Worm (Caenorhabditis elegans): ENCODE measurements around the gene C06E1.1.

C06E1.1 gene

ce11 chrIII:8605532-8605931, at the start of gene C06E1.1:
TSS of gene C06E1.1 (plus strand) at chrIII:8605832.
- TF ChIP-seq dve-1 (tag; optimal IDR thresholded peaks at IDR 0.05) (no peak), C38D4.7 (GFP tag; optimal IDR thresholded peaks at IDR 0.05) (no peak), elt-2 (tag; optimal IDR thresholded peaks at IDR 0.05) (no peak), nhr-11 (tag; optimal IDR thresholded peaks at IDR 0.05) (no peak), ceh-34 (tag; optimal IDR thresholded peaks at IDR 0.05) (no peak), ceh-31 (tag; optimal IDR thresholded peaks at IDR 0.05) (no peak), odd-2 (tag; optimal IDR thresholded peaks at IDR 0.05) (no peak), syd-9 (tag; optimal IDR thresholded peaks at IDR 0.05) (no peak), lim-6 (tag; optimal IDR thresholded peaks at IDR 0.05) (no peak), ref-2 (tag; optimal IDR thresholded peaks at IDR 0.05) (no peak), unc-3 (GFP tag; conservative IDR thresholded peaks at IDR 0.05) (no peak), unc-3 (tag; optimal IDR thresholded peaks at IDR 0.05) (no peak), ceh-48 (tag; optimal IDR thresholded peaks at IDR 0.05) (no peak), ceh-18 (tag; optimal IDR thresholded peaks at IDR 0.05) (no peak), gmeb-2 (tag; optimal IDR thresholded peaks at IDR 0.05) (no peak), C08G9.2 (tag; optimal IDR thresholded peaks at IDR 0.05) (no peak), hlh-30 (tag; optimal IDR thresholded peaks at IDR 0.05; ENCODE audit: insufficient read depth) (no peak), F13H6.1 (tag; optimal IDR thresholded peaks at IDR 0.05) (no peak), unc-86 (tag; optimal IDR thresholded peaks at IDR 0.05) (no peak), pha-2 (tag; optimal IDR thresholded peaks at IDR 0.05) (no peak)

DNA sequence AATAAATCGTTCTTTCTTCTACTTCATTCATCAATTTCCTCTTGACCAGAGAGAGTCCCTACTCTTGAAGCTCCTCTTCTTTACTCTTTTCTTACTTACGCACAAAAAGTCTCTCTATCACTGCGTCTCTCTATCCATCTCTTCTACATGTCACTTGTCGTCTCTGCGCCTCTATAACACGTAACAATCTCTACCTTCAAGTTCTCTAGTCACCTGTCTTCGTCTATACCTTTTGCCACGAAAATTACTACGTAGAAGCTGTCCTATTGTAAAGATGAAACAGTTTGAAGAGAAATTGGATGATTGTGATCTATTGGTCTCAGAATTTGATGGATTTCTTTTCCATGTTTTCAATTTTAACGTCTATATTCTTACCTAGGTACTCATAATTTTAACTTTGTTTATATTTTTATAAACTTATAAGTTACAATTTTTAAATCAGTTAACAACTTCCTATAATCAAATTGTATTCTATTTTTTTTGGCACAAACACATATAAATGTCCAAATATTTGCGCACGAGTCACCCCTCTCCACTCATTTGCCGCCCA, 48.7 kb upstream of the C06E1.1 start, which contains the start of gene C02D5.2:
TSS of gene C02D5.2 (plus strand) at position 500 of the 550 bp plus-strand sequence.
- TF ChIP-seq fax-1 (tag; optimal IDR thresholded peaks at IDR 0.05) (no peak), nfya-1 (tag; optimal IDR thresholded peaks at IDR 0.05) (peak; percentile 28), unc-55 (GFP tag; optimal IDR thresholded peaks at IDR 0.05) (peak; percentile 97), ceh-34 (tag; optimal IDR thresholded peaks at IDR 0.05) (peak; percentile 35), rnt-1 (tag; optimal IDR thresholded peaks at IDR 0.05) (peak; percentile 19), ceh-31 (tag; optimal IDR thresholded peaks at IDR 0.05) (peak; percentile 12), unc-42 (tag; optimal IDR thresholded peaks at IDR 0.05) (no peak), hlh-30 (tag; optimal IDR thresholded peaks at IDR 0.05; ENCODE audit: insufficient read depth) (peak; percentile 12), pros-1 (tag; optimal IDR thresholded peaks at IDR 0.05) (no peak)

- TF ChIP-seq ceh-48 (tag; optimal IDR thresholded peaks at IDR 0.05) (no peak), ceh-6 (GFP tag; optimal IDR thresholded peaks at IDR 0.05) (no peak), C08G9.2 (tag; optimal IDR thresholded peaks at IDR 0.05) (no peak), K02D7.2 (tag; optimal IDR thresholded peaks at IDR 0.05) (no peak), ceh-19 (GFP tag; optimal IDR thresholded peaks at IDR 0.05) (no peak), elt-4 (tag; optimal IDR thresholded peaks at IDR 0.05) (no peak), F13H6.1 (tag; optimal IDR thresholded peaks at IDR 0.05) (no peak), pros-1 (tag; optimal IDR thresholded peaks at IDR 0.05) (no peak), ceh-9 (tag; optimal IDR thresholded peaks at IDR 0.05) (no peak), syd-9 (tag; optimal IDR thresholded peaks at IDR 0.05) (no peak), tbx-7 (tag; optimal IDR thresholded peaks at IDR 0.05) (no peak)
Measured at ce11 chrIII:8560398-8560797, 45.2 kb upstream of the C06E1.1 start.

DNA sequence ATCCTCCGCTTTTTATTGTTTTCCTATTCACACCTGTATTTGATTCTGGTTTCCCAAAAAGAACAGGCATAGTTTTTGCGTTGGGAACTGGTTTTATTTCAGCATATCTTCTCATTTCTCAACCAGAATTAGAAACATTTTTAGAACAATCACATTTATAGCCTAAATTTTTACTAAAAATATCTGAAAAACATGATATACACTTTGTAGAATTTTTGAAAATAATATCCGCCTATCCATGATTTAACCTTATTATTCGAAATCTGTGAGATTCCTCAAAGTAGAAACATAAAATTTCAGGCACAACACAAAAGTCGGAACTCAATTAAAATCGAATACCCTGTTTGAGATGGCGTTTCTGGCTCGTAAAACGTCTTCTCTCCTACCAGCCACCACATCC, 44.8 kb upstream of the C06E1.1 start, which contains the start of gene acdh-6:
TSS of gene acdh-6 (plus strand) at position 301 of the 400 bp plus-strand sequence.
- no peak for TF ChIP-seq hlh-6 (tag; optimal IDR thresholded peaks at IDR 0.05)
- no peak for TF ChIP-seq sox-4 (tag; optimal IDR thresholded peaks at IDR 0.05)
- TF ChIP-seq npax-4 (tag; optimal IDR thresholded peaks at IDR 0.05), result no peak
- TF ChIP-seq elt-4 (tag; optimal IDR thresholded peaks at IDR 0.05), result no peak
- TF ChIP-seq pha-4 (tag; optimal IDR thresholded peaks at IDR 0.05), result no peak
- no peak for TF ChIP-seq odd-2 (tag; optimal IDR thresholded peaks at IDR 0.05)
- no peak for TF ChIP-seq T23F11.4 (GFP tag; optimal IDR thresholded peaks at IDR 0.05)
- TF ChIP-seq hlh-8 (tag; optimal IDR thresholded peaks at IDR 0.05), result no peak
- no peak for TF ChIP-seq tbx-2 (tag; optimal IDR thresholded peaks at IDR 0.05)
